Worm (Caenorhabditis elegans) whole organism, early embryonic: ENCODE results near the gene cdo-1.

Source experiments
- B0310.2 ChIP-seq: sonication (generic microtip); optimal IDR thresholded peaks from 2 replicates; lab custom pipeline; 2016; ENCODE audit warnings: mild to moderate bottlenecking, missing genetic modification characterization, missing compliant biosample characterization
- F13C5.2 ChIP-seq: sonication (generic microtip); optimal IDR thresholded peaks from 2 replicates; lab custom pipeline; 2017; ENCODE audit warnings: mild to moderate bottlenecking, missing genetic modification characterization, inconsistent platforms, missing compliant biosample characterization
- aly-1 ChIP-seq: sonication (generic microtip); optimal IDR thresholded peaks from 2 replicates; lab custom pipeline; 2016; ENCODE audit warnings: missing genetic modification characterization, missing compliant biosample characterization
- ama-1 ChIP-seq: fragments of 150-350 bp; optimal IDR thresholded peaks from 2 replicates; lab custom pipeline; 2014
- ceh-13 ChIP-seq: fragments of 200-800 bp; sonication (Bioruptor generic); optimal IDR thresholded peaks from 2 replicates; lab custom pipeline; 2018; ENCODE audit warnings: mild to moderate bottlenecking, missing genetic modification characterization, missing compliant biosample characterization
- ceh-36 ChIP-seq: sonication (generic microtip); optimal IDR thresholded peaks from 2 replicates; lab custom pipeline; 2016; ENCODE audit warnings: missing genetic modification characterization, inconsistent platforms, missing compliant biosample characterization
- ets-7 ChIP-seq: sonication (generic microtip); optimal IDR thresholded peaks from 2 replicates; lab custom pipeline; 2016; ENCODE audit warnings: missing genotype, missing genetic modification characterization, missing compliant biosample characterization
- flt-1 ChIP-seq: fragments of 200-800 bp; sonication (Bioruptor generic); IDR thresholded peaks from 2 replicates; pipeline ENCODE4 v1.3.6; 2022; ENCODE audit warnings: missing genetic modification characterization, missing compliant biosample characterization
- hmbx-1 ChIP-seq: sonication (generic microtip); optimal IDR thresholded peaks from 2 replicates; lab custom pipeline; 2016; ENCODE audit warnings: mild to moderate bottlenecking, missing genetic modification characterization, missing compliant biosample characterization
- hmg-4 ChIP-seq: fragments of 200-800 bp; sonication (Bioruptor generic); optimal IDR thresholded peaks from 2 replicates; lab custom pipeline; 2018; ENCODE audit warnings: mild to moderate bottlenecking, missing genetic modification characterization, missing compliant biosample characterization
- hnd-1 ChIP-seq: sonication (generic microtip); optimal IDR thresholded peaks from 2 replicates; lab custom pipeline; 2016; ENCODE audit warnings: missing genetic modification characterization, missing compliant biosample characterization
- pes-1 ChIP-seq: fragments of 200-800 bp; sonication (Bioruptor generic); IDR thresholded peaks from 2 replicates; pipeline ENCODE4 v1.3.6; 2022; ENCODE audit warnings: missing genetic modification reagents, missing genetic modification characterization, missing compliant biosample characterization
- scrt-1 ChIP-seq: fragments of 200-800 bp; sonication (Bioruptor generic); IDR thresholded peaks from 2 replicates; pipeline ENCODE4 v1.3.6; 2022; ENCODE audit warnings: missing genetic modification characterization, missing compliant biosample characterization
- sea-1 ChIP-seq: fragments of 200-800 bp; sonication (Bioruptor generic); conservative IDR thresholded peaks from 2 replicates; pipeline ENCODE4 v1.3.6; 2022; ENCODE audit warnings: missing genetic modification characterization, missing compliant biosample characterization
- tbx-11 ChIP-seq: fragments of 200-800 bp; sonication (Bioruptor generic); IDR thresholded peaks from 2 replicates; pipeline ENCODE4 v1.3.6; 2022; ENCODE audit warnings: missing genetic modification characterization, missing compliant biosample characterization
- tbx-37 ChIP-seq: fragments of 200-800 bp; sonication (Bioruptor generic); conservative IDR thresholded peaks from 2 replicates; pipeline ENCODE4 v1.3.6; 2022; ENCODE audit warnings: missing genetic modification reagents, missing genetic modification characterization, missing compliant biosample characterization
- tra-4 ChIP-seq: sonication (generic microtip); optimal IDR thresholded peaks from 2 replicates; lab custom pipeline; 2017; ENCODE audit warnings: missing genetic modification characterization, missing compliant biosample characterization

Gene cdo-1

DNA sequence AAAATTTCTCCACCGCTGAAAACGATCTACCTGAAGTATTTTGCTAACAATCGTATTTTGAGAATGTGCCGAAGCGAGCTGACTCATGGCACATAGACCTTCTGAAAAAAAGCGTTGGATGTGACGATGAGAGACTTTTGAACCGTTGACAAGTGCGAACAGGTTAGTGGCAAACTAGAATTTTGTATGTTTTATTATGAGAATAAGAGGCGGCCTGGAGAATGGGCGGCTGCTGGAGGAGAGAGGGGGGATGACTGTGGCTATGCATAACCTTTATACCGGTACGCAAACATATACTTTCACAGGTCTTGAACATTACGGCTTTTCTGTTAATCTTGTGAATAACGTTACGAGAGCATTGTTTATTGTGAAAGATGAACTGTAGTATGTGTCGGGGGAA lies 24.9 kb upstream of the cdo-1 start, which contains the start of gene mam-1:
Gene mam-1 (minus strand): TSS at position 101 of the 400 bp plus-strand sequence.
- TF ChIP-seq sea-1 (GFP tag; lab: Robert Waterston, UW) (no peak), F13C5.2 (no peak), ceh-13 (GFP tag; lab: Kevin White, UChicago) (no peak), tra-4 (tag; lab: Kevin White, UChicago) (no peak), pes-1 (no peak), scrt-1 (GFP tag; lab: Robert Waterston, UW) (no peak), flt-1 (GFP tag; lab: Robert Waterston, UW) (no peak), hmg-4 (no peak), hnd-1 (tag; lab: Kevin White, UChicago) (no peak), ama-1 (lab: Kevin White, UChicago) (no peak), ets-7 (no peak), aly-1 (no peak), tbx-37 (no peak), ceh-36 (tag; lab: Kevin White, UChicago) (no peak), tbx-11 (no peak), hmbx-1 (tag; lab: Kevin White, UChicago) (no peak), B0310.2 (no peak)

DNA sequence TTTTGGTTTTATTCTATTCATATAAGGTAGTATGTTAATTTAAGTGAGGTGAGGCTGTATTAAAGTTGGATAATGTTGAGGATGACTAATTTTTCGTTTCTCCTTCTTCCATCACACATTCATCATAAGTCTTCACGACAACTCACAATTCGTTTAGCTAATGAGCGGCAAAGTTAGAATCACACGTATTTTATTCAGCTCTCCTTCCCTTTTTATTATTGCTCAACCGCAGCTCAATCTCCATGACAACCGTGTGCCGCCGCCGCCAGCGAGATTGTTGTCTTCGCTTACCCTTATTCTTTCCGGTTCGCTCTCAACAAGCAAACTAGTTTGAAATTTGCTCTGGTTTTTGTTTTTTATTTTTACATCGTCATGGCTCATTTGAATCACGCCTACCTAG lies 17.0 kb upstream of the cdo-1 start, which contains the start of gene ZC13.2:
Gene ZC13.2 (plus strand): TSS at position 301 of the 400 bp plus-strand sequence.
- no peak for TF ChIP-seq ceh-13 (GFP tag; lab: Kevin White, UChicago)
- no peak for TF ChIP-seq tra-4 (tag; lab: Kevin White, UChicago)
- no peak for TF ChIP-seq pes-1
- TF ChIP-seq tbx-11, result no peak
- no peak for TF ChIP-seq tbx-37
- no peak for TF ChIP-seq hnd-1 (tag; lab: Kevin White, UChicago)
- TF ChIP-seq sea-1 (GFP tag; lab: Robert Waterston, UW), result no peak
- no peak for TF ChIP-seq F13C5.2
- no peak for TF ChIP-seq ceh-36 (tag; lab: Kevin White, UChicago)
- TF ChIP-seq aly-1, result no peak
- TF ChIP-seq ama-1 (lab: Kevin White, UChicago), result no peak
- TF ChIP-seq scrt-1 (GFP tag; lab: Robert Waterston, UW), result no peak

DNA sequence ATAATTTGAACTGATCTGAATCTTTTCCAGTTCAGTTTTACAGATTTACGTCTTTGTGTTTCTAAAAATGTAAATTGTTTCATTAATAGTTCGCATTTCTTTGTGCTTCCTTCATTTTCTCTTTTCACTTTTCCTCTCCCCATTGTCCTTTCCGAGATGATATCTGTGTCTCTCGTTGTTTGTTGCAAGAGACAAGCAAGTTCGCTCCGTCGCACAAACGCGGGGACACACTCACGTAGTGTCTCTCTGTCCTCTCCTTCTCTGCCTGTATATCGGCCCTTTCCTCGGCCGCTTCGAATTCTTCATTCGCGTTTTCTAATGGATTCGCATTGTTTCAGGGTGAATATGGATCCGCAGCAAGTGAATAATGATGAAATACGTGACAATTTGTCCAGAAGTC lies 13.6 kb upstream of the cdo-1 start, which contains the start of gene ZC13.1:
Gene ZC13.1 (plus strand): TSS at position 305 of the 400 bp plus-strand sequence.
- TF ChIP-seq sea-1 (GFP tag; lab: Robert Waterston, UW), result no peak
- no peak for TF ChIP-seq hmbx-1 (tag; lab: Kevin White, UChicago)
- no peak for TF ChIP-seq ceh-13 (GFP tag; lab: Kevin White, UChicago)
- TF ChIP-seq aly-1, result no peak
- TF ChIP-seq scrt-1 (GFP tag; lab: Robert Waterston, UW), result no peak
- TF ChIP-seq tbx-37, result no peak; the same call in 1 of the 2 replicates
- TF ChIP-seq flt-1 (GFP tag; lab: Robert Waterston, UW), result no peak
- no peak for TF ChIP-seq tra-4 (tag; lab: Kevin White, UChicago)
- TF ChIP-seq ets-7, result no peak
- no peak for TF ChIP-seq hnd-1 (tag; lab: Kevin White, UChicago)
- peak; percentile 62 for TF ChIP-seq hmg-4
- TF ChIP-seq F13C5.2, result peak; percentile 54
- TF ChIP-seq tbx-11, result no peak
- no peak for TF ChIP-seq pes-1
- TF ChIP-seq ceh-36 (tag; lab: Kevin White, UChicago), result no peak
- no peak for TF ChIP-seq ama-1 (lab: Kevin White, UChicago)

DNA sequence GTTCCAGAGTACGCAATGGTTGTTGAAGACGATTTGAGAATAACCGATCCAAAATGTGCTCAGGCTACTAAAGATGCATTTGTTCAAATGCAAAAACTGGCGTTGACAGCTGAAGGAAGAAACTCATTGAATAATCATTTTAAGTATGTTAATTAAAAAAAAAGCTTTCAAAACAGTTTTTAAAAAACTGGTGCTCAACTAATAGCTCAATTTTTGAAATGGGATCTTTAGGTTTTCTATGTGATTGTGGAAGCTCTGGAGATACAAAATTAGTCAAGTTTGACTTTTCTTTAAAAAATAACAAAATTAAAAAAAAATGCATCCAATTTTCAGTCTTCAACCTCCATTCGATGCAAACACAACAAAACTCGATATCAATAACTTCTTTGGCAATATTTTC lies 10.3 kb upstream of the cdo-1 start:
- TF ChIP-seq scrt-1 (GFP tag; lab: Robert Waterston, UW), result no peak
- no peak for TF ChIP-seq tbx-11
- TF ChIP-seq F13C5.2, result no peak
- no peak for TF ChIP-seq ama-1 (lab: Kevin White, UChicago)
- TF ChIP-seq pes-1, result no peak
- TF ChIP-seq hmbx-1 (tag; lab: Kevin White, UChicago), result no peak
- TF ChIP-seq hmg-4, result no peak
- no peak for TF ChIP-seq flt-1 (GFP tag; lab: Robert Waterston, UW)
- TF ChIP-seq sea-1 (GFP tag; lab: Robert Waterston, UW), result no peak
- TF ChIP-seq B0310.2, result no peak
- no peak for TF ChIP-seq hnd-1 (tag; lab: Kevin White, UChicago)
- TF ChIP-seq aly-1, result no peak

DNA sequence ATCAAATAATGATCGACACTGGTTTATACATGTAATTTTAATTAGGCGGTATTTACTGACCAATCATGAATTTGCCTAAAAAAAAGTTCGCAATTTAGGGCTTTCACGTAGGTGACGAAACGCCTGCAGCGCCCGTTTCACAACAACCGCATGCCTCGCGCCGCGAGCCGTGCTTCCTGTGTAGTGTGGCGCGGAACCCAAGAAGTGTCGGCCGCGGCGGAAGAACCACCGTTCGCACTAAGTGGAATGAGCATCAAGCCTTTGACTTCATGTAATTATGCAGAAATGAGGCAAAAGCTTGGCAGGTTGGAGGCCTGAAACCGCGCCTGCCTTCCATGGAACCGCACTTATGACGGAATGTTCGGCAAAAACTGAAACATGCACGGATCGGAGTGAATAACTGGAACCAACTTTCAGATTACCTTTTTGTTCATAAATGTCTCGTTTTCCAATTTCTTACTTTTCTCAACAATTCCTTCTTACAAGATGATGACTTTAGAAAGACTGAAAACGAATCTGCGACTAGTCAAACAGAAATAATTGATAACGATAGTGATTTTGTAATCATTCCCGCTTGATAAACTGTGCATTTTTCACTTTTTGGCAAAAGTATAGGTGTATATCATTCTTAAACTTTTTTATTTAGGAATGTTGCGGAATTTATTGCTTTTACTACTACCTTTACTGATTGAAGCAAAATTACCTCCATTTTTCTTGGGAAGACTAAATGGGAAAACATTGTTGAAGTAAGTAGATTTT lies 8.8 kb upstream of the cdo-1 start, which contains the start of gene F56F10.1:
Gene F56F10.1 (plus strand): TSS at position 647 of the 759 bp plus-strand sequence.
- TF ChIP-seq F13C5.2, result no peak
- TF ChIP-seq scrt-1 (GFP tag; lab: Robert Waterston, UW), result no peak
- TF ChIP-seq hnd-1 (tag; lab: Kevin White, UChicago), result no peak
- TF ChIP-seq aly-1, result no peak
- no peak for TF ChIP-seq ets-7
- TF ChIP-seq ceh-13 (GFP tag; lab: Kevin White, UChicago), result no peak
- TF ChIP-seq hmg-4, result no peak
- no peak for TF ChIP-seq pes-1
- no peak for TF ChIP-seq flt-1 (GFP tag; lab: Robert Waterston, UW)
- TF ChIP-seq ama-1 (lab: Kevin White, UChicago), result no peak
- TF ChIP-seq B0310.2, result no peak
- no peak for TF ChIP-seq hmbx-1 (tag; lab: Kevin White, UChicago)
- no peak for TF ChIP-seq ceh-36 (tag; lab: Kevin White, UChicago)

DNA sequence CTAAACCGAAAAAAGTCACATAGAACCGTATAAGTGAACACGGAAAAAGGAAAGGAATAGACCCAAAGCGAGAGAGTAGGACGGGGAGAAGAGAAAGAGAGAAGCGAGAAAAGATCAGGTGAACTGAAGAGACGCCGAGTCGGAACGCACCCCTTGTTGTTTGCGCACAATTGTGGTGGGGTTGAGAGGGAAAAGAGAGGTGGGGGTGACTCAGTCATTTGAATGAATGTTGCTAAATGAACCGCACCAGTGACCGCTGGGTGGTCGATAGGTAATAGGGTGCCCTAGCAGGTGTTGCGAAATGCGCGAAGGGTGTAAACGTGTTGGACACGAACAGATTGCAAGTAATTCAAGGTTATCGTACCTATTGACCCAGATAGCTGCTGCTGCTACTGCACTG lies 7.6 kb upstream of the cdo-1 start, which contains the start of gene lgl-1:
Gene lgl-1 (minus strand): TSS at position 70 of the 400 bp plus-strand sequence.
- TF ChIP-seq ceh-36 (tag; lab: Kevin White, UChicago) (no peak), flt-1 (GFP tag; lab: Robert Waterston, UW) (no peak), F13C5.2 (peak; percentile 45), ceh-13 (GFP tag; lab: Kevin White, UChicago) (no peak), tra-4 (tag; lab: Kevin White, UChicago) (no peak), ets-7 (no peak), sea-1 (GFP tag; lab: Robert Waterston, UW) (no peak; the same call in 1 of the 2 replicates), hnd-1 (tag; lab: Kevin White, UChicago) (no peak), hmg-4 (peak; percentile 90), hmbx-1 (tag; lab: Kevin White, UChicago) (no peak), pes-1 (no peak), scrt-1 (GFP tag; lab: Robert Waterston, UW) (0 out of 2 replicates have a peak, but pooled peaks have one; percentile 41), B0310.2 (no peak), tbx-37 (no peak)

DNA sequence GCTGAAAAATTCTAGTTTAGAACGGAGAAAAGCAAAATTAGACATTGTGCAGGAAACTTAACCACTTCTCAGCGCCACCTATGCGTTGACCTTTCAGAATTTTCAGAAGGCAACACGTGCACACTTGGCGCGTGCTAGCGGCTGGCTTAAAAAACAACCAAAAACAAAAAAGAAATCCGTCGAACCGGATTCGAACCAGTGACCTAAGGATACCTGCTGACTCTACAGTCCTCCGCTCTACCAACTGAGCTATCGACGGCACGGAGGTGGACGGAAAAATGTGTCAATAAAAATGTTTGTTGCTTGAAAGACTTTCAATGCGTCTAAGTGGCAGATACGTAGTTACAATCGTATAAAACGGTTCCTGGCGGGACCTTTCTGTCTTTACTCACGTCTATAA lies 1.8 kb upstream of the cdo-1 start:
- TF ChIP-seq tbx-11, result no peak
- no peak for TF ChIP-seq ceh-13 (GFP tag; lab: Kevin White, UChicago)
- no peak for TF ChIP-seq ama-1 (lab: Kevin White, UChicago)
- TF ChIP-seq tra-4 (tag; lab: Kevin White, UChicago), result no peak
- no peak for TF ChIP-seq tbx-37
- TF ChIP-seq ceh-36 (tag; lab: Kevin White, UChicago), result no peak
- peak; percentile 62 for TF ChIP-seq pes-1
- TF ChIP-seq hmg-4, result no peak
